Worm (Caenorhabditis elegans) whole organism, L4 larva: ENCODE measurements around the gene C18D4.12.

ENCODE experiments used
- Y5F2A.4 ChIP-seq: fragments of 200-800 bp; sonication (Bioruptor generic); optimal IDR thresholded peaks from 2 replicates; lab custom pipeline; 2018; ENCODE audit warnings: mild to moderate bottlenecking, missing genetic modification characterization, missing compliant biosample characterization
- aly-2 ChIP-seq: sonication (generic microtip); optimal IDR thresholded peaks from 2 replicates; lab custom pipeline; 2018; ENCODE audit warnings: missing biosample characterization, missing genetic modification characterization
- dve-1 ChIP-seq: sonication (generic microtip); optimal IDR thresholded peaks from 2 replicates; lab custom pipeline; 2017; ENCODE audit warnings: antibody characterized with exemption, mild to moderate bottlenecking, missing genetic modification characterization, missing compliant biosample characterization; ENCODE audit not compliant: insufficient read depth
- gei-8 ChIP-seq: fragments of 200-800 bp; sonication (Bioruptor generic); optimal IDR thresholded peaks from 2 replicates; lab custom pipeline; 2018; ENCODE audit warnings: mild to moderate bottlenecking, missing genetic modification characterization, missing compliant biosample characterization
- jun-1 ChIP-seq: fragments of 150-350 bp; optimal IDR thresholded peaks from 2 replicates; lab custom pipeline; 2014; ENCODE audit warnings: missing biosample characterization, missing genetic modification reagents, missing genetic modification characterization
- mxl-2 ChIP-seq: fragments of 200-800 bp; sonication (Bioruptor generic); conservative IDR thresholded peaks from 2 replicates; pipeline ENCODE4 v1.3.6; 2022; ENCODE audit warnings: missing genetic modification reagents, missing genetic modification characterization, missing compliant biosample characterization
- nhr-237 ChIP-seq: sonication (generic microtip); optimal IDR thresholded peaks from 2 replicates; lab custom pipeline; 2017; ENCODE audit warnings: missing biosample characterization, missing genetic modification characterization
- nhr-25 ChIP-seq: sonication (generic microtip); optimal IDR thresholded peaks from 2 replicates; lab custom pipeline; 2017; ENCODE audit warnings: missing genetic modification characterization, mild to moderate bottlenecking, missing compliant biosample characterization, antibody characterized with exemption, moderate library complexity, borderline replicate concordance; ENCODE audit not compliant: insufficient read depth
- nhr-28 ChIP-seq: fragments of 150-350 bp; optimal IDR thresholded peaks from 2 replicates; lab custom pipeline; 2014; ENCODE audit warnings: missing biosample characterization, missing genetic modification characterization
- skn-1 ChIP-seq: fragments of 150-350 bp; optimal IDR thresholded peaks from 2 replicates; lab custom pipeline; 2014; ENCODE audit warnings: missing biosample characterization, missing genetic modification characterization

ce11 chrV:17532686-17533085, 2.3 kb upstream of the C18D4.12 start, which contains the start of gene C18D4.3:
- TF ChIP-seq nhr-237 (tag; lab: Kevin White, UChicago) = no peak
- no peak for TF ChIP-seq dve-1 (tag; lab: Kevin White, UChicago)
- no peak for TF ChIP-seq gei-8 (GFP tag; lab: Kevin White, UChicago)
- no peak for TF ChIP-seq skn-1 (tag; lab: Kevin White, UChicago)
- no peak for TF ChIP-seq nhr-28
- TF ChIP-seq aly-2 (tag; lab: Kevin White, UChicago) = no peak
- no peak for TF ChIP-seq mxl-2 (GFP tag; lab: Robert Waterston, UW)
- no peak for TF ChIP-seq nhr-25
- no peak for TF ChIP-seq Y5F2A.4 (GFP tag; lab: Kevin White, UChicago)
- no peak for TF ChIP-seq jun-1 (tag; lab: Kevin White, UChicago)
